Worm (Caenorhabditis elegans) whole organism, young adult: ENCODE measurements around the gene ras-2.

Experiments used
- F37B4.10 ChIP-seq: fragments of 200-800 bp; sonication (Bioruptor generic); IDR thresholded peaks from 2 replicates; pipeline ENCODE4 v1.3.6; 2022; ENCODE audit warnings: missing genetic modification characterization, missing compliant biosample characterization
- K11D2.4 ChIP-seq: fragments of 200-800 bp; sonication (Bioruptor generic); IDR thresholded peaks from 2 replicates; pipeline ENCODE4 v1.3.6; 2022; ENCODE audit warnings: missing genetic modification reagents, missing genetic modification characterization, missing compliant biosample characterization
- ama-1 ChIP-seq, 3 experiments: fragments of 150-350 bp in 1 of 3; sonication (generic microtip) in 2 of 3; optimal IDR thresholded peaks; 2 replicates each; lab custom pipeline; 2014 to 2018; ENCODE audit warnings: missing biosample characterization in 2 of 3, missing genetic modification characterization in 2 of 3, missing genetic modification reagents in 2 of 3
- aptf-3 ChIP-seq: fragments of 200-800 bp; sonication (Bioruptor generic); IDR thresholded peaks from 2 replicates; pipeline ENCODE4 v1.3.6; 2022; ENCODE audit warnings: missing genetic modification characterization, missing compliant biosample characterization
- rec-8 ChIP-seq, 2 experiments: sonication (generic microtip); optimal IDR thresholded peaks; 2 replicates each; lab custom pipeline; 2016; ENCODE audit warnings: mild to moderate bottlenecking in 2 of 2, missing genetic modification characterization in 2 of 2, missing genetic modification reagents in 2 of 2, missing genotype in 2 of 2, missing biosample characterization in 1 of 2, missing compliant biosample characterization in 1 of 2, moderate library complexity in 1 of 2
- somi-1 ChIP-seq: fragments of 200-800 bp; sonication (Bioruptor generic); optimal IDR thresholded peaks from 2 replicates; lab custom pipeline; 2018; ENCODE audit warnings: mild to moderate bottlenecking, missing genetic modification characterization, missing compliant biosample characterization
- unc-62 ChIP-seq: fragments of 150-350 bp; optimal IDR thresholded peaks from 2 replicates; lab custom pipeline; 2014; ENCODE audit warnings: missing biosample characterization, missing genetic modification reagents, missing genetic modification characterization
- zfh-2 ChIP-seq: fragments of 200-800 bp; sonication (Bioruptor generic); conservative IDR thresholded peaks from 2 replicates; pipeline ENCODE4 v1.3.6; 2022; ENCODE audit warnings: missing genetic modification reagents, missing genetic modification characterization, missing compliant biosample characterization
- ztf-26 ChIP-seq: sonication (generic microtip); optimal IDR thresholded peaks from 2 replicates; lab custom pipeline; 2017; ENCODE audit warnings: missing genetic modification characterization, missing compliant biosample characterization

ce11 chrIII:4739975-4740374 is at the start of gene ras-2:
- no peak for TF ChIP-seq unc-62 (GFP tag; lab: Kevin White, UChicago)
- TF ChIP-seq ztf-26 (tag; lab: Kevin White, UChicago) = no peak
- no peak for TF ChIP-seq rec-8 (tag; optimal IDR thresholded peaks at IDR 0.05; lab: Kevin White, UChicago)
- TF ChIP-seq somi-1 (GFP tag; lab: Kevin White, UChicago) = no peak
- TF ChIP-seq aptf-3 = no peak
- no peak for TF ChIP-seq ama-1 (optimal IDR thresholded peaks at IDR 0.05; lab: Kevin White, UChicago)
- no peak for TF ChIP-seq ama-1 (GFP tag; optimal IDR thresholded peaks at IDR 0.05; lab: Kevin White, UChicago)
- no peak for TF ChIP-seq zfh-2 (GFP tag; lab: Robert Waterston, UW)
- no peak for TF ChIP-seq K11D2.4 (GFP tag; lab: Robert Waterston, UW)
- no peak for TF ChIP-seq F37B4.10 (GFP tag; lab: Robert Waterston, UW)
